Fruit fly (Drosophila melanogaster): ENCODE measurements around the gene eIF5B.

Gene eIF5B

dm6 chr3L:3432656-3433344 lies 28.0 kb downstream of the eIF5B start (continued):
- TF ChIP-seq Doc2 (GFP tag; IDR thresholded peaks at IDR 0.05) (no peak), pb (GFP tag; optimal IDR thresholded peaks at IDR 0.05) (no peak), Pdp1 (GFP tag; optimal IDR thresholded peaks at IDR 0.05) (peak; percentile 10 to 68), disco-r (GFP tag; optimal IDR thresholded peaks at IDR 0.05) (peak; percentile 12), so (GFP tag; IDR thresholded peaks at IDR 0.05) (peak; percentile 86), Eip74EF (GFP tag; optimal IDR thresholded peaks at IDR 0.05) (peak in 1 of 2 experiments; percentile 90), CG34376 (GFP tag; optimal IDR thresholded peaks at IDR 0.05) (peak; percentile 46), CG33557 (GFP tag; optimal IDR thresholded peaks at IDR 0.05) (no peak), Trl (optimal IDR thresholded peaks at IDR 0.05) (no peak), Trl (GFP tag; optimal IDR thresholded peaks at IDR 0.05) (no peak), grn (GFP tag; optimal IDR thresholded peaks at IDR 0.05) (peak; percentile 82), MESR4 (GFP tag; optimal IDR thresholded peaks at IDR 0.05) (peak; percentile 9), Sox100B (GFP tag; optimal IDR thresholded peaks at IDR 0.05) (peak; percentile 74), GATAe (GFP tag; conservative IDR thresholded peaks at IDR 0.05) (peak; percentile 93), CG34422 (GFP tag; IDR thresholded peaks at IDR 0.05) (peak; percentile 79; the same call in 2 of the 3 replicates), ab (GFP tag; optimal IDR thresholded peaks at IDR 0.05) (no peak), run (tag; optimal IDR thresholded peaks at IDR 0.05) (peak; percentile 56), CG2678 (tag; optimal IDR thresholded peaks at IDR 0.05) (peak; percentile 92), CG12155 (GFP tag; optimal IDR thresholded peaks at IDR 0.05) (peak; percentile 74), CG14965 (GFP tag; optimal IDR thresholded peaks at IDR 0.05; ENCODE audit: borderline replicate concordance) (no peak), pnt (GFP tag; optimal IDR thresholded peaks at IDR 0.05) (peak; percentile 29), TFAM (GFP tag; optimal IDR thresholded peaks at IDR 0.05) (peak; percentile 45), Sry-β (GFP tag; optimal IDR thresholded peaks at IDR 0.05) (no peak), MBD-R2 (GFP tag; IDR thresholded peaks at IDR 0.05) (peak; percentile 73; the same call in 1 of the 2 replicates), Awh (GFP tag; IDR thresholded peaks at IDR 0.05) (peak; percentile 64; the same call in 1 of the 2 replicates), HHEX (GFP tag; optimal IDR thresholded peaks at IDR 0.05) (peak; percentile 83), CG7987 (GFP tag; optimal IDR thresholded peaks at IDR 0.05) (peak; percentile 59), CG17186 (GFP tag; optimal IDR thresholded peaks at IDR 0.05) (no peak), vnd (GFP tag; IDR thresholded peaks at IDR 0.05; ENCODE audit: partially characterized antibody) (no peak), CG17802 (tag; optimal IDR thresholded peaks at IDR 0.05) (peak; percentile 16), MTF-1 (GFP tag; optimal IDR thresholded peaks at IDR 0.05; ENCODE audit: borderline replicate concordance) (peak; percentile 66), CG31365 (tag; optimal IDR thresholded peaks at IDR 0.05) (peak; percentile 36), CG11456 (GFP tag; IDR thresholded peaks at IDR 0.05) (peak; percentile 83), CG12391 (tag; optimal IDR thresholded peaks at IDR 0.05) (peak; percentile 88), BEAF-32 (GFP tag; optimal IDR thresholded peaks at IDR 0.05) (no peak), CG15011 (GFP tag; optimal IDR thresholded peaks at IDR 0.05) (peak; percentile 74), bigmax (GFP tag; optimal IDR thresholded peaks at IDR 0.05) (no peak), zen2 (GFP tag; IDR thresholded peaks at IDR 0.05; ENCODE audit: partially characterized antibody) (no peak), CG1529 (GFP tag; optimal IDR thresholded peaks at IDR 0.05) (peak; percentile 70), gsb (GFP tag; IDR thresholded peaks at IDR 0.05) (peak; percentile 87), hb (GFP tag; IDR thresholded peaks at IDR 0.05; ENCODE audit: partially characterized antibody) (no peak), eyg (GFP tag; optimal IDR thresholded peaks at IDR 0.05) (no peak), crol (GFP tag; IDR thresholded peaks at IDR 0.05) (peak; percentile 79), CG4282 (GFP tag; optimal IDR thresholded peaks at IDR 0.05) (no peak), nom (GFP tag; optimal IDR thresholded peaks at IDR 0.05) (no peak), CG12104 (GFP tag; optimal IDR thresholded peaks at IDR 0.05) (peak; percentile 77), kni (GFP tag; optimal IDR thresholded peaks at IDR 0.05) (peak; percentile 25), Jarid2 (GFP tag; optimal IDR thresholded peaks at IDR 0.05) (peak; percentile 57), tin (GFP tag; optimal IDR thresholded peaks at IDR 0.05) (peak; percentile 71)
